Fruit fly (Drosophila melanogaster) whole organism, prepupa: Measurements from ENCODE around the gene ppk11.
A peak's percentile ranks its signal among the peaks of the same experiment; 100 is the strongest.

Source experiments
- Blimp-1 ChIP-seq: fragments of 200-800 bp; sonication (Bioruptor generic); optimal IDR thresholded peaks from 3 replicates; lab custom pipeline; 2017; ENCODE audit warnings: missing biosample characterization, missing genetic modification characterization, mild to moderate bottlenecking, moderate library complexity, missing genetic modification reagents
- CG10631 ChIP-seq: fragments of 200-800 bp; sonication (Bioruptor generic); optimal IDR thresholded peaks from 2 replicates; lab custom pipeline; 2016; ENCODE audit warnings: missing biosample characterization, missing genetic modification characterization
- CG10669 ChIP-seq: fragments of 200-800 bp; sonication (Bioruptor generic); optimal IDR thresholded peaks from 3 replicates; lab custom pipeline; 2018; ENCODE audit warnings: missing biosample characterization, mild to moderate bottlenecking, missing genetic modification characterization, moderate library complexity
- CG11762 ChIP-seq: fragments of 200-800 bp; sonication (Bioruptor generic); optimal IDR thresholded peaks from 3 replicates; lab custom pipeline; 2016; ENCODE audit warnings: missing biosample characterization, missing genetic modification characterization; ENCODE audit not compliant: insufficient read depth
- CG1621 ChIP-seq: fragments of 200-800 bp; sonication (Bioruptor generic); optimal IDR thresholded peaks from 3 replicates; lab custom pipeline; 2018; ENCODE audit warnings: missing biosample characterization, mild to moderate bottlenecking, missing genetic modification characterization
- CG32006 ChIP-seq: fragments of 200-800 bp; sonication (Bioruptor generic); optimal IDR thresholded peaks from 3 replicates; lab custom pipeline; 2017; ENCODE audit warnings: missing biosample characterization, mild to moderate bottlenecking, missing genetic modification characterization
- CG34406 ChIP-seq: fragments of 200-800 bp; sonication (Bioruptor generic); optimal IDR thresholded peaks from 3 replicates; lab custom pipeline; 2016; ENCODE audit warnings: missing biosample characterization, missing genetic modification characterization
- CG6163 ChIP-seq: fragments of 200-800 bp; sonication (Bioruptor generic); IDR thresholded peaks from 3 replicates; pipeline ENCODE4 v1.3.6; 2022; ENCODE audit warnings: missing biosample characterization, missing genetic modification characterization
- CG6276 ChIP-seq: fragments of 200-800 bp; sonication (Bioruptor generic); optimal IDR thresholded peaks from 2 replicates; lab custom pipeline; 2017; ENCODE audit warnings: missing biosample characterization, mild to moderate bottlenecking, missing genetic modification characterization
- CG7368 ChIP-seq: fragments of 200-800 bp; sonication (Bioruptor generic); optimal IDR thresholded peaks from 3 replicates; lab custom pipeline; 2016; ENCODE audit warnings: missing biosample characterization, missing genetic modification characterization
- CG8632 ChIP-seq: fragments of 200-800 bp; sonication (Bioruptor generic); optimal IDR thresholded peaks from 3 replicates; lab custom pipeline; 2016; ENCODE audit warnings: missing biosample characterization, missing genetic modification characterization
- CG9139 ChIP-seq: fragments of 200-800 bp; sonication (Bioruptor generic); optimal IDR thresholded peaks from 3 replicates; lab custom pipeline; 2017; ENCODE audit warnings: missing biosample characterization, mild to moderate bottlenecking, missing genetic modification characterization
- Eip78C ChIP-seq: fragments of 200-800 bp; sonication (Bioruptor generic); peaks from one replicate; lab custom pipeline; 2016; ENCODE audit warnings: missing biosample characterization, missing genetic modification characterization
- Eip93F ChIP-seq: fragments of 200-800 bp; sonication (Bioruptor generic); optimal IDR thresholded peaks from 2 replicates; lab custom pipeline; 2016; ENCODE audit warnings: missing biosample characterization, mild to moderate bottlenecking, missing genetic modification characterization
- Lpt ChIP-seq: fragments of 200-800 bp; sonication (Bioruptor generic); optimal IDR thresholded peaks from 3 replicates; lab custom pipeline; 2016; ENCODE audit warnings: missing biosample characterization, missing genetic modification characterization
- Met ChIP-seq: fragments of 200-800 bp; sonication (Bioruptor generic); optimal IDR thresholded peaks from 3 replicates; lab custom pipeline; 2016; ENCODE audit warnings: missing biosample characterization, missing genetic modification characterization
- OdsH ChIP-seq: fragments of 200-800 bp; sonication (Bioruptor generic); optimal IDR thresholded peaks from 3 replicates; lab custom pipeline; 2016; ENCODE audit warnings: missing biosample characterization, missing genetic modification characterization
- Smox ChIP-seq: fragments of 200-800 bp; sonication (Bioruptor generic); optimal IDR thresholded peaks from 3 replicates; lab custom pipeline; 2016; ENCODE audit warnings: missing biosample characterization, missing genetic modification characterization
- Sox102F ChIP-seq: fragments of 200-800 bp; sonication (Bioruptor generic); optimal IDR thresholded peaks from 2 replicates; lab custom pipeline; 2016; ENCODE audit warnings: missing biosample characterization, mild to moderate bottlenecking, missing genetic modification characterization
- Sox14 ChIP-seq: fragments of 200-800 bp; sonication (Bioruptor generic); optimal IDR thresholded peaks from 3 replicates; lab custom pipeline; 2016; ENCODE audit warnings: missing biosample characterization, missing genetic modification characterization
- acj6 ChIP-seq: fragments of 200-800 bp; sonication (Bioruptor generic); optimal IDR thresholded peaks from 3 replicates; lab custom pipeline; 2016; ENCODE audit warnings: missing biosample characterization, missing genetic modification characterization
- cyc ChIP-seq: fragments of 200-800 bp; sonication (Bioruptor generic); optimal IDR thresholded peaks from 3 replicates; lab custom pipeline; 2016; ENCODE audit warnings: missing biosample characterization, missing genetic modification characterization
- dac ChIP-seq: fragments of 200-800 bp; sonication (Bioruptor generic); optimal IDR thresholded peaks from 2 replicates; lab custom pipeline; 2017; ENCODE audit warnings: missing biosample characterization, mild to moderate bottlenecking, missing genetic modification characterization
- eg ChIP-seq: fragments of 200-800 bp; sonication (Bioruptor generic); IDR thresholded peaks from 3 replicates; pipeline ENCODE4 v1.3.6; 2022; ENCODE audit warnings: missing biosample characterization, missing genetic modification characterization
- esn ChIP-seq: fragments of 200-800 bp; sonication (Bioruptor generic); optimal IDR thresholded peaks from 2 replicates; lab custom pipeline; 2016; ENCODE audit warnings: missing biosample characterization, mild to moderate bottlenecking, missing genetic modification characterization, moderate library complexity
- fd59A ChIP-seq: fragments of 200-800 bp; sonication (Bioruptor generic); optimal IDR thresholded peaks from 2 replicates; lab custom pipeline; 2017; ENCODE audit warnings: missing biosample characterization, mild to moderate bottlenecking, missing genetic modification characterization, missing genetic modification reagents
- fkh ChIP-seq: fragments of 200-800 bp; sonication (Bioruptor generic); optimal IDR thresholded peaks from 3 replicates; lab custom pipeline; 2017; ENCODE audit warnings: missing biosample characterization, mild to moderate bottlenecking, missing genetic modification characterization, moderate library complexity
- net ChIP-seq: fragments of 200-800 bp; sonication (Bioruptor generic); optimal IDR thresholded peaks from 3 replicates; lab custom pipeline; 2016; ENCODE audit warnings: missing biosample characterization, missing genetic modification characterization
- salr ChIP-seq, 2 experiments: fragments of 200-800 bp; sonication (Bioruptor generic); optimal IDR thresholded peaks; 3 replicates each; lab custom pipeline; 2016 to 2018; ENCODE audit warnings: missing biosample characterization in 2 of 2, missing genetic modification characterization in 2 of 2, mild to moderate bottlenecking in 1 of 2
- spab ChIP-seq: fragments of 200-800 bp; sonication (Bioruptor generic); optimal IDR thresholded peaks from 2 replicates; lab custom pipeline; 2017; ENCODE audit warnings: missing biosample characterization, mild to moderate bottlenecking, missing genetic modification characterization, missing genetic modification reagents
- ss ChIP-seq, 2 experiments: fragments of 200-800 bp; sonication (Bioruptor generic); optimal IDR thresholded peaks; 2 replicates in 1 of 2; 3 replicates in 1 of 2; lab custom pipeline; 2017 to 2018; ENCODE audit warnings: mild to moderate bottlenecking in 2 of 2, missing biosample characterization in 2 of 2, missing genetic modification characterization in 2 of 2, moderate library complexity in 1 of 2
- svp ChIP-seq: fragments of 200-800 bp; sonication (Bioruptor generic); peaks from one replicate; lab custom pipeline; 2016; ENCODE audit warnings: missing biosample characterization, missing genetic modification characterization

The ppk11 gene

DNA sequence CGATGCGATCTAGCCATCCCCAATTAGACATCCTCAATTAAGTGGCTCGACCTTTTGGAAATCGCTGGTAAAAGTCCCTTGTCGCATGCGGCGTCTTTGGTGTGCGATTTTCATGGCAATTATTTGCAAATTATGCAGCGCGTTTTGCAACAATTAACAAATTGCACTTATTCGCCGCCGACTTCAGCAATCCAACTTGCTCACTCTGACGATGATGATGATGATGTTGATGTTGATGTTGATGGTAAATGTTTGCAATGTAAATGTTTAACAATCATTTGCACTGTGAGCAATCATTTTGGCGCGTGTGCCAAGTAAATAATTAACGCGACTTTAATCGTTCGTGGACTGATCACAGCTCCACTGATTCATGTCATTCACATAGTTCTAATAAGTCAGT, 40.7 kb downstream of the ppk11 start (continued):
- TF ChIP-seq CG10631 (GFP tag; lab: Kevin White, UChicago) (no peak), CG8632 (GFP tag; lab: Kevin White, UChicago) (peak; percentile 21), Lpt (no peak), Sox102F (GFP tag; lab: Kevin White, UChicago) (no peak), CG9139 (GFP tag; lab: Kevin White, UChicago) (no peak), spab (no peak), Met (GFP tag; lab: Kevin White, UChicago) (no peak), fkh (GFP tag; lab: Kevin White, UChicago) (no peak), CG6276 (GFP tag; lab: Kevin White, UChicago) (no peak), fd59A (GFP tag; lab: Kevin White, UChicago) (no peak), acj6 (GFP tag; lab: Kevin White, UChicago) (no peak), dac (GFP tag; lab: Kevin White, UChicago) (no peak), Smox (GFP tag; lab: Kevin White, UChicago) (no peak), CG6163 (GFP tag; lab: Robert Waterston, UW) (peak; percentile 44; the same call in 1 of the 3 replicates), CG34406 (peak; percentile 38), CG32006 (no peak), eg (GFP tag; lab: Robert Waterston, UW) (0 out of 3 replicates have a peak, but pooled peaks have one; percentile 21), Eip93F (GFP tag; lab: Kevin White, UChicago) (no peak), Sox14 (GFP tag; lab: Kevin White, UChicago) (no peak), net (no peak), Blimp-1 (GFP tag; lab: Kevin White, UChicago) (no peak)

DNA sequence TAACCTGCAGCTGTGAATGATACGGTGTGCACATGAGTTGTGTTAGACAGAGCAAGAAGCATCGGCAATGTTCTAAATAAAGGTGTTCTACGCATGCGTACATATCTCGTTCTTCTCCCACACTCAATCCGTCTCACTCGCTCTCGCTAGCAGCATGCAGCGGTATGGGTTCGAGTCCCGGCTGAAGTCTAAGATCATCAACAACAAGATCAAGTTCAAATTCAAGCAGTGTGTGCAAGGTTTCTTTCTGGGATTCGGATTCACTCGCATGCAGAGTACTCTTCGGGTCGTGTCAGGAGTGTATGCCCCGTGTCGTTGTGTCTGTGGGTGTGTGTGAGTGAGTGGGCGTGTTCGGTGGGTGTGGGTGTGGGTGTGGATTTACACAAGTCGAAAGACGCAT, 43.6 kb downstream of the ppk11 start:
- TF ChIP-seq salr (GFP tag; optimal IDR thresholded peaks at IDR 0.05; lab: Kevin White, UChicago) (no peak), svp (GFP tag; lab: Kevin White, UChicago) (peak; percentile 85), CG7368 (GFP tag; lab: Kevin White, UChicago) (no peak), CG1621 (tag; lab: Kevin White, UChicago) (peak; percentile 3)

DNA sequence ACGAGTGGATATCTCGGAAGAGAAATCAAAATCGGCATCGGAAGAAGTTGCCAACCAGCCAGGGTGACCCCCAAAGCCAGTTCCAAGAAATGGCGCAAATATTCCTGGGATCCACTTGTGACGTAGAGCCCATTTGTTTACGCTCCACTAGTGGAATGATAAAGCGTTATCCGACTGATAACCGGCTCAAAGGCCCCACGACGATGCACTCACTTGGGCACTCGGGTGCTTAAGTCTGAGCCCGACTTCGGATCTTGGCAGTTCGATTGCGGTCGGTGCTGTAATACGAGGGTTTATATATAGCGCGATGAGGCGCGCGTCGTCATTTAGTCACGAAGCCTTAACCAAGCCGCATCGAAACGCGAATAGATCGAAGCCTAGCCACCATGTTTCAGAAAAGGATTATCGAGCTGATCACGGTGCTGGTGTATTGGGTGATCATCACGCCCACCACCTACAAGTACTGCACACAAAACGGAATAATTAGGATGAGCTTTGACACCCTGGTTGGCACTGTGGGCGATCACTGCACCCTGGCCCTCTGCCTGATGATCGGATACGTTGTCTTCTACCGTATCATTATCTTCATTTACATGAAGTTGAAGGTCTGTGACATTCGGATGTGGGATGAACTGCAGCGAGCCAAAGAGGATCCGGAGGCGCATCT, 45.1 kb downstream of the ppk11 start, which contains the start of gene CG13116:
CG13116 (plus strand) TSS at position 323 of the 667 bp plus-strand sequence.
- peak in 1 of 2 experiments; percentile 3 for TF ChIP-seq ss (GFP tag; optimal IDR thresholded peaks at IDR 0.05; lab: Kevin White, UChicago)
- TF ChIP-seq OdsH (GFP tag; lab: Kevin White, UChicago): no peak
- TF ChIP-seq Eip78C (GFP tag; lab: Kevin White, UChicago): peak; percentile 36
- peak; percentile 93 for TF ChIP-seq svp (GFP tag; lab: Kevin White, UChicago)

DNA sequence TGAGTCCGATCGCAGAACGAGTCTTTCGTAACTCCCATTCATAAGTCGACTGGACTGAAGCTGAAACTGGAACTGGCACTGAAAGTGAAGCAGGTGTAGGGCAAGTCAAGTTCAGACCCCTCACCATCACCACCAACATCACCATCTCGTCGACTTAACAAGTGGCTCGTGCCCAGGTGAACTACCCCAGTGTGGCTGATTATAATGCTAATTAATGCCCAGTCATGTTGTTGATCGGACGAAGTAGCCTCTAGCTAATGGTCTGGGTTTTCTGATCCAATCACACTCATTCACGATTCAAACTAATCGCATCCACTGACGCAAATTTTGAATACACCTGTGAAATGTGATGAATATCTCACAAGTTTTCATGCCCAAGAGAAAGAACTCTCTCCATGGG, 46.0 kb downstream of the ppk11 start:
- no peak for TF ChIP-seq dac (GFP tag; lab: Kevin White, UChicago)
- no peak for TF ChIP-seq CG11762
- TF ChIP-seq esn (GFP tag; lab: Kevin White, UChicago): no peak
- TF ChIP-seq net: no peak
- TF ChIP-seq CG6163 (GFP tag; lab: Robert Waterston, UW): no peak
- TF ChIP-seq cyc (GFP tag; lab: Kevin White, UChicago): no peak
- no peak for TF ChIP-seq CG10669 (GFP tag; lab: Kevin White, UChicago)
- no peak for TF ChIP-seq CG9139 (GFP tag; lab: Kevin White, UChicago)
